Worm (Caenorhabditis elegans): ENCODE measurements around the gene C06E2.9.

DNA sequence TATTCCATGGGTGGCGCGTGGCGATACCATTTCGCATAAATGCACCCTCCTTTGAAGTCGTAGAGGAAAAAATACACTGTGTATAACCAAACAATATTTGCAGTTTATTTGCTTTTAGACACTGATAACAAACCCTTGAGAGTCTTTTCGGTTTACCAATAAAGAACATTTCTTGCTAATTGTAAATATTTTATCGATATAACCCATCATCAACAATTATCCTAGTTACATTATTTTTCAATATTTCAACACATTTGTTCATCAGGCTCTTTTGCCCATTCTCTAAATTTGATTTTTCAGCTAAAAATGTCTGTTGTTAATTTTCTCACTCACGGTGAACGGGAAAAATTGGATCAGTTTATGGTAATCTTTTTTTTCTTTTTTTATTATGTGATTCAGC lies 17.1 kb upstream of the C06E2.9 start, which contains the start of gene ubc-23:
- TF ChIP-seq flt-1 (GFP tag; IDR thresholded peaks at IDR 0.05) (no peak), ama-1 (optimal IDR thresholded peaks at IDR 0.05) (no peak), aly-1 (tag; optimal IDR thresholded peaks at IDR 0.05) (no peak), ets-7 (tag; optimal IDR thresholded peaks at IDR 0.05) (no peak), hmbx-1 (tag; optimal IDR thresholded peaks at IDR 0.05) (no peak), pes-1 (GFP tag; IDR thresholded peaks at IDR 0.05) (no peak), scrt-1 (GFP tag; IDR thresholded peaks at IDR 0.05) (no peak), sea-1 (GFP tag; conservative IDR thresholded peaks at IDR 0.05) (no peak), tbx-37 (GFP tag; conservative IDR thresholded peaks at IDR 0.05) (no peak), ceh-36 (tag; optimal IDR thresholded peaks at IDR 0.05) (no peak), hmg-4 (GFP tag; optimal IDR thresholded peaks at IDR 0.05) (no peak)

Measured in whole organism, early embryonic.